Worm (Caenorhabditis elegans): ENCODE results near the gene cal-1.

DNA sequence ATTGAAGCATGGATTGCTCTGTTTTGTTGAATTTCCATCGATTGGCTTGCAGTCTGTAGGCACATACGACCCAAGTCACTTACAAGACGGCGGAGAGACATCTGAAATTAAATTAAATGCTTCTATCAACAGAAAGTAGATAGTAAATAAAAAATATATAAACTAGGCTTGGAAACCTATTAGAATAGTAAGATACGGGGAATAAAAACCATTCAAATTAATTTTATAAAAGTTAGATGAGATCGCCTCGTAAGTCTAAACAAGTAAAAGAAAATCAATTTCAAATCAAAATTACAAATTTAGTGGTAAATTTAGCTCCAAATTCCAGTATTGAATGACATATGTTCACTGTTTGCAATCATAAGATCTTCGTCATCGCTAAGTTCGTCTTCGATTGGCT, 22.5 kb downstream of the cal-1 start, which contains the start of gene mrps-11:
- TF ChIP-seq elt-2 (tag; optimal IDR thresholded peaks at IDR 0.05), result no peak
- TF ChIP-seq lin-39 (tag; optimal IDR thresholded peaks at IDR 0.05), result no peak
- no peak for TF ChIP-seq ceh-9 (tag; optimal IDR thresholded peaks at IDR 0.05)
- no peak for TF ChIP-seq egl-27 (tag; optimal IDR thresholded peaks at IDR 0.05)
- no peak for TF ChIP-seq daf-12 (tag; optimal IDR thresholded peaks at IDR 0.05)
- no peak for TF ChIP-seq ZK546.5 (tag; optimal IDR thresholded peaks at IDR 0.05)

Data from whole organism, L3 larva.